Fruit fly (Drosophila melanogaster): Measurements from ENCODE around the gene Fum3.

Gene Fum3

DNA sequence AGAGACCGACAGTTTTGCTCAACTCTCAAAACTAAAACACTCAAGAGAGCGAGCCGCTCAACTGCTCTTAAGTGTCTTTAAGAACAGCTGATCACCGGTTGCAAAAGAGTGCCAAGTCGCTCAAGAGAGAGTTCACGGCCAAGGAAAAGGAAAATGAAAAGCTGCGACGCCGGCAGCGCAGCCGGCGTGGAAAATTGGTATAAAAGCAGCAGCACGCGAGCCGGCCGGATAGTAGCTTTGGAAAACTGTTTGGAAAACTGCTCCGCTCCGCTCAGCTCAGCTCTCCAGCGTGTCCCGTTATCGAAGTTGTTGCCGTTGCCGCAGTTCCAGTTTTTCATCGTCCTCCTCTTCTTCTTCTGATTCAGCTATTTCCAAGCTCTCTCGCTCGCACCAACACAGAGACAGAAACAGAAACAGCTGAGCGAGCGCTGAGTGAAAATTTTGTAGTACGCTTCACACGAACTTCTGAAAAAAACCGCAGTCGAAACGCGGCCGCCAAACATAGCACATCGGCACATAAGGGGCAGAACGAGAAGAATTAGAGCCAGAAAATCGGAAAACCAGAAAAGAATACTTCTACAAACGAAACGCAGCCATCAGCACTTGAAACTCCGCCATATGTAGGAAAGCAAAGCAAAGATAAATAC, 21.8 kb upstream of the Fum3 start, which contains the start of gene chrb (continued):
- TF ChIP-seq ind (GFP tag; optimal IDR thresholded peaks at IDR 0.05): no peak
- peak; percentile 37; the same call in 1 of the 2 replicates for TF ChIP-seq ranshi (GFP tag; IDR thresholded peaks at IDR 0.05)
- no peak for TF ChIP-seq MBD-R2 (GFP tag; IDR thresholded peaks at IDR 0.05)
- TF ChIP-seq CG18011 (GFP tag; optimal IDR thresholded peaks at IDR 0.05): no peak
- TF ChIP-seq dysf (GFP tag; IDR thresholded peaks at IDR 0.05): peak; percentile 33; the same call in 1 of the 3 replicates
- peak; percentile 59 for TF ChIP-seq Scr (GFP tag; IDR thresholded peaks at IDR 0.05; ENCODE audit: partially characterized antibody)
- TF ChIP-seq Doc3 (GFP tag; IDR thresholded peaks at IDR 0.05; ENCODE audit: partially characterized antibody): peak; percentile 51; the same call in 1 of the 3 replicates
- peak; percentile 9 for TF ChIP-seq yki (optimal IDR thresholded peaks at IDR 0.05)
- no peak for TF ChIP-seq Neu2 (GFP tag; optimal IDR thresholded peaks at IDR 0.05; ENCODE audit: borderline replicate concordance)
- TF ChIP-seq ewg (GFP tag; optimal IDR thresholded peaks at IDR 0.05): peak; percentile 59
- TF ChIP-seq CG18619 (GFP tag; optimal IDR thresholded peaks at IDR 0.05): peak; percentile 17
- TF ChIP-seq trem (tag; optimal IDR thresholded peaks at IDR 0.05): peak; percentile 27
- peak; percentile 80 for TF ChIP-seq bbx (GFP tag; IDR thresholded peaks at IDR 0.05; ENCODE audit: partially characterized antibody)
- TF ChIP-seq hbn (GFP tag; IDR thresholded peaks at IDR 0.05; ENCODE audit: partially characterized antibody): peak; percentile 49
- peak; percentile 72 for TF ChIP-seq pfk (GFP tag; optimal IDR thresholded peaks at IDR 0.05)
- no peak for TF ChIP-seq ab (GFP tag; optimal IDR thresholded peaks at IDR 0.05)
- TF ChIP-seq CG17568 (GFP tag; optimal IDR thresholded peaks at IDR 0.05): peak; percentile 69
- peak; percentile 97 for TF ChIP-seq z (GFP tag; IDR thresholded peaks at IDR 0.05)
- TF ChIP-seq pnt (GFP tag; optimal IDR thresholded peaks at IDR 0.05): peak; percentile 21
- TF ChIP-seq inv (GFP tag; IDR thresholded peaks at IDR 0.05; ENCODE audit: partially characterized antibody): peak; percentile 39; the same call in 1 of the 2 replicates
- no peak for TF ChIP-seq CG7357 (GFP tag; IDR thresholded peaks at IDR 0.05)
- TF ChIP-seq cad (GFP tag; optimal IDR thresholded peaks at IDR 0.05): peak; percentile 41
- TF ChIP-seq CG8388 (GFP tag; optimal IDR thresholded peaks at IDR 0.05): peak; percentile 27
- peak; percentile 25; the same call in 1 of the 2 replicates for TF ChIP-seq slbo (GFP tag; IDR thresholded peaks at IDR 0.05)
- no peak for TF ChIP-seq CG17361 (GFP tag; IDR thresholded peaks at IDR 0.05)
- peak; percentile 79 for TF ChIP-seq lab (GFP tag; optimal IDR thresholded peaks at IDR 0.05)
- TF ChIP-seq D19B (GFP tag; optimal IDR thresholded peaks at IDR 0.05): no peak
- TF ChIP-seq CG10462 (GFP tag; optimal IDR thresholded peaks at IDR 0.05): peak; percentile 35
- TF ChIP-seq ken (GFP tag; IDR thresholded peaks at IDR 0.05): peak; percentile 71; the same call in 2 of the 3 replicates
- TF ChIP-seq odd (GFP tag; optimal IDR thresholded peaks at IDR 0.05): peak; percentile 61
- no peak for TF ChIP-seq wor (GFP tag; IDR thresholded peaks at IDR 0.05)
- TF ChIP-seq jing (GFP tag; optimal IDR thresholded peaks at IDR 0.05): no peak
- TF ChIP-seq Med (GFP tag): peak; percentile 95
- TF ChIP-seq tna (GFP tag; IDR thresholded peaks at IDR 0.05; ENCODE audit: partially characterized antibody): peak; percentile 52; the same call in 1 of the 2 replicates
- peak; percentile 43 for TF ChIP-seq CG4282 (GFP tag; optimal IDR thresholded peaks at IDR 0.05)
- no peak for TF ChIP-seq Fer3 (tag; optimal IDR thresholded peaks at IDR 0.05)
- TF ChIP-seq CG1024 (GFP tag; IDR thresholded peaks at IDR 0.05): 0 out of 2 replicates have a peak, but pooled peaks have one; percentile 30
- no peak for TF ChIP-seq Dp (GFP tag; optimal IDR thresholded peaks at IDR 0.05)
- no peak for TF ChIP-seq vnd (GFP tag; IDR thresholded peaks at IDR 0.05; ENCODE audit: partially characterized antibody)
- TF ChIP-seq CG10274 (GFP tag; optimal IDR thresholded peaks at IDR 0.05): no peak
- TF ChIP-seq kah (GFP tag; optimal IDR thresholded peaks at IDR 0.05): peak; percentile 62
- no peak for TF ChIP-seq fru (optimal IDR thresholded peaks at IDR 0.05)
- peak; percentile 84 for TF ChIP-seq pros (GFP tag; optimal IDR thresholded peaks at IDR 0.05)
- TF ChIP-seq CG11723 (GFP tag; optimal IDR thresholded peaks at IDR 0.05): peak; percentile 46
- peak; percentile 52 for TF ChIP-seq twi (tag; optimal IDR thresholded peaks at IDR 0.05)
- TF ChIP-seq CG6254 (GFP tag; optimal IDR thresholded peaks at IDR 0.05): peak; percentile 13
- TF ChIP-seq cas (GFP tag; IDR thresholded peaks at IDR 0.05): no peak
- TF ChIP-seq jigr1 (GFP tag; IDR thresholded peaks at IDR 0.05): no peak
- no peak for TF ChIP-seq CG3847 (GFP tag; IDR thresholded peaks at IDR 0.05)

Measured in whole organism, embryonic.